Fruit fly (Drosophila melanogaster): Measurements from ENCODE around the gene BCL7-like.

Gene BCL7-like

DNA sequence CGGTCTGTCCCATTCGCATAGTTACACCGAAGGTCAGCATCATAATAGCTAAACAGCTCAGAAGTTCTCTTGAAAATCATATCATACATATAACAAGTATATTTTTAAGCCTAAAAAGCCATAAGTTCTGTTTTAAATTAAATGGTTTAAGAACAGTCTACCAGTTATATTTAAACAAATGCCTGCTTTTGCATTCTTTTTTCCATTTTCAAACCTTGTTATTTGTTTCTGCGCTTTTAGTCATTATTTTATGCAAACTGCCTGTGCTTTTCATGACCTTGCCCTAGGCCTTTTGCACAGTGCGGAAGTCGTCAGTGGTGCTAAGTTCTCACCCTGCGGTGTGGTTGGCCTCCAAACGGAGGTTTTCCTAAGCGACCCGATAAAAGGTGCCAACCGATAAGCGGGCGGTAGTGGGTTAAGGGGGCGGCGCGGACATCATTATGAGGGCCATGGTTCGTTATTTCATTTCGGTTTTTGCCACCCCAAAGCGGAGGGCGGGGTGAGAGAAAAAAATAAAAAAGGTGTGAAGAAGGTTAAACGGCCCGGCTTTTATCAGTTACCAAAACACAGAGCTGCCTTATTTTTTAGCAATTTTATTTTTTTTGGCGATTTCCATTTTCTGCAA is 11.8 kb upstream of the BCL7-like start (continued):
- TF ChIP-seq Hr38 (GFP tag; optimal IDR thresholded peaks at IDR 0.05) = no peak
- no peak; the same call in 1 of the 2 replicates for TF ChIP-seq CG11294 (GFP tag; IDR thresholded peaks at IDR 0.05)
- TF ChIP-seq CG4318 (GFP tag; optimal IDR thresholded peaks at IDR 0.05) = peak; percentile 41
- TF ChIP-seq achi (GFP tag; optimal IDR thresholded peaks at IDR 0.05) = peak; percentile 68
- peak; percentile 64 for TF ChIP-seq Ets96B (tag; optimal IDR thresholded peaks at IDR 0.05)
- TF ChIP-seq fd59A (GFP tag; optimal IDR thresholded peaks at IDR 0.05) = peak; percentile 61
- peak; percentile 76 for TF ChIP-seq cyc (GFP tag; optimal IDR thresholded peaks at IDR 0.05)
- peak; percentile 55 for TF ChIP-seq CG6276 (GFP tag; optimal IDR thresholded peaks at IDR 0.05)
- peak; percentile 57 for TF ChIP-seq Sox102F (GFP tag; optimal IDR thresholded peaks at IDR 0.05)
- TF ChIP-seq CG6792 (GFP tag; optimal IDR thresholded peaks at IDR 0.05) = peak; percentile 72
- TF ChIP-seq CG1621 (tag; optimal IDR thresholded peaks at IDR 0.05) = peak; percentile 45
- TF ChIP-seq acj6 (GFP tag; optimal IDR thresholded peaks at IDR 0.05) = peak; percentile 67
- no peak for TF ChIP-seq dac (GFP tag; optimal IDR thresholded peaks at IDR 0.05)
- no peak; the same call in 2 of the 3 replicates for TF ChIP-seq CG6163 (GFP tag; IDR thresholded peaks at IDR 0.05)
- TF ChIP-seq ss (GFP tag; optimal IDR thresholded peaks at IDR 0.05) = peak; percentile 34 to 46
- TF ChIP-seq Eip93F (GFP tag; optimal IDR thresholded peaks at IDR 0.05) = no peak
- TF ChIP-seq Lpt (GFP tag; optimal IDR thresholded peaks at IDR 0.05) = peak; percentile 62
- peak; percentile 91 for TF ChIP-seq Eip78C (GFP tag)
- TF ChIP-seq pdm3 (GFP tag; optimal IDR thresholded peaks at IDR 0.05) = peak; percentile 71
- TF ChIP-seq Ets21C (GFP tag; optimal IDR thresholded peaks at IDR 0.05) = peak; percentile 54
- TF ChIP-seq CG16779 (tag; optimal IDR thresholded peaks at IDR 0.05) = no peak
- TF ChIP-seq vri (GFP tag; optimal IDR thresholded peaks at IDR 0.05) = peak; percentile 72
- peak; percentile 75 for TF ChIP-seq CG10669 (GFP tag; optimal IDR thresholded peaks at IDR 0.05)
- peak; percentile 22 for TF ChIP-seq fkh (GFP tag; optimal IDR thresholded peaks at IDR 0.05)
- peak; percentile 61 for TF ChIP-seq CG8319 (GFP tag; optimal IDR thresholded peaks at IDR 0.05)
- no peak for TF ChIP-seq eg (GFP tag; IDR thresholded peaks at IDR 0.05)
- peak; percentile 67 for TF ChIP-seq CG11762 (GFP tag; optimal IDR thresholded peaks at IDR 0.05; ENCODE audit: insufficient read depth)
- no peak for TF ChIP-seq CG9139 (GFP tag; optimal IDR thresholded peaks at IDR 0.05)
- peak; percentile 60 for TF ChIP-seq CG6808 (GFP tag; optimal IDR thresholded peaks at IDR 0.05)
- TF ChIP-seq CG15336 (GFP tag; IDR thresholded peaks at IDR 0.05) = peak; percentile 46; the same call in 1 of the 2 replicates
- peak; percentile 27 for TF ChIP-seq CG3032 (tag; optimal IDR thresholded peaks at IDR 0.05)
- TF ChIP-seq spab (GFP tag; optimal IDR thresholded peaks at IDR 0.05) = peak; percentile 44
- TF ChIP-seq Met (GFP tag; optimal IDR thresholded peaks at IDR 0.05) = peak; percentile 75
- peak; percentile 90 for TF ChIP-seq svp (GFP tag)
- peak; percentile 75 for TF ChIP-seq CG32006 (GFP tag; optimal IDR thresholded peaks at IDR 0.05)
- peak; percentile 51 for TF ChIP-seq dsx (GFP tag; optimal IDR thresholded peaks at IDR 0.05; ENCODE audit: poor library complexity, severe bottlenecking)
- peak; percentile 56 for TF ChIP-seq Hr4 (GFP tag; optimal IDR thresholded peaks at IDR 0.05)
- peak; percentile 63 for TF ChIP-seq OdsH (GFP tag; optimal IDR thresholded peaks at IDR 0.05)
- TF ChIP-seq CG31627 (GFP tag; optimal IDR thresholded peaks at IDR 0.05) = peak; percentile 75

DNA sequence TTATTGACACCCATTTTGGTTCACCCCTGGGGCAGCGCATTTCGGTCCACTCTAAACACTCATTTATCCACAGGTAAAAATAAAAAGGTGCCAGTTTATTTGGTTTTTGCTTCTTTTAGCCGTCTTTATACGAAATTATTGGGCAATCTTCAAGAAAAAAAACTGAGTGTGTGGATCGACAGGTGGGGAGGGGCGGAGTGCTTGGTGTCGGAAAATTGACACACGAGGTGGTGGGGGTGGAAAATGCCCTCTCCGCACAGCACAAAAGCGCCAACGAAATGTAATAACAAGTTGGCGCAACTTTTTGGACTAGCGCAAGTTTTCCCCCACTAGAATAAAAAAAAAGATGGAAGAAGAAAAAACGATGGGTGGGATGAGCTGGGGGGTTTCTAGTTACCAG is 10.9 kb upstream of the BCL7-like start:
- TF ChIP-seq CG8319 (GFP tag; optimal IDR thresholded peaks at IDR 0.05) (no peak), Hr39 (GFP tag; optimal IDR thresholded peaks at IDR 0.05) (no peak), CG4318 (GFP tag; optimal IDR thresholded peaks at IDR 0.05) (no peak), CG8632 (GFP tag; optimal IDR thresholded peaks at IDR 0.05) (no peak)
